Worm (Caenorhabditis elegans): ENCODE results near the gene kel-10.

ce11 chrIII:10150710-10151109 is 49.5 kb upstream of the kel-10 start:
- no peak for TF ChIP-seq nhr-67 (tag; optimal IDR thresholded peaks at IDR 0.05)
- no peak for TF ChIP-seq zag-1 (tag; optimal IDR thresholded peaks at IDR 0.05)
- TF ChIP-seq fkh-10 (GFP tag; optimal IDR thresholded peaks at IDR 0.05) = no peak
- no peak for TF ChIP-seq ceh-9 (tag; optimal IDR thresholded peaks at IDR 0.05)
- TF ChIP-seq nhr-12 (tag; optimal IDR thresholded peaks at IDR 0.05) = no peak
- TF ChIP-seq elt-3 (tag; optimal IDR thresholded peaks at IDR 0.05) = no peak
- no peak for TF ChIP-seq mdl-1 (tag; optimal IDR thresholded peaks at IDR 0.05)
- TF ChIP-seq ama-1 (optimal IDR thresholded peaks at IDR 0.05) = no peak
- TF ChIP-seq jun-1 (tag; optimal IDR thresholded peaks at IDR 0.05) = no peak
- TF ChIP-seq lin-15B (tag; optimal IDR thresholded peaks at IDR 0.05) = no peak

All from whole organism, L3 larva.